Fruit fly (Drosophila melanogaster) whole organism, pupa: ENCODE results near the gene lectin-28C.

Experiments used
- CG10348 ChIP-seq: fragments of 200-800 bp; sonication (Bioruptor generic); IDR thresholded peaks from 2 replicates; pipeline ENCODE4 v1.3.6; 2022; ENCODE audit warnings: missing biosample characterization, missing genetic modification characterization
- CG12605 ChIP-seq: fragments of 200-800 bp; sonication (Bioruptor generic); IDR thresholded peaks from 2 replicates; pipeline ENCODE4 v1.3.6; 2022; ENCODE audit warnings: missing biosample characterization, missing genetic modification characterization
- CG13204 ChIP-seq: fragments of 200-800 bp; sonication (Bioruptor generic); optimal IDR thresholded peaks from 2 replicates; lab custom pipeline; 2018; ENCODE audit warnings: missing biosample characterization, mild to moderate bottlenecking, missing genetic modification characterization, moderate library complexity
- CG14655 ChIP-seq: fragments of 200-800 bp; sonication (Bioruptor generic); optimal IDR thresholded peaks from 3 replicates; lab custom pipeline; 2017; ENCODE audit warnings: mild to moderate bottlenecking, missing biosample characterization, missing genetic modification reagents, missing genetic modification characterization
- CG15710 ChIP-seq: fragments of 200-800 bp; sonication (Bioruptor generic); optimal IDR thresholded peaks from 2 replicates; lab custom pipeline; 2018; ENCODE audit warnings: missing biosample characterization, mild to moderate bottlenecking, missing genetic modification characterization, moderate library complexity
- CG17806 ChIP-seq: fragments of 200-800 bp; sonication (Bioruptor generic); optimal IDR thresholded peaks from 2 replicates; lab custom pipeline; 2018; ENCODE audit warnings: missing biosample characterization, mild to moderate bottlenecking, missing genetic modification characterization, moderate library complexity
- CG32121 ChIP-seq: fragments of 200-800 bp; sonication (Bioruptor generic); IDR thresholded peaks from 2 replicates; pipeline ENCODE4 v1.3.6; 2022; ENCODE audit warnings: missing biosample characterization, missing genetic modification characterization
- CG34367 ChIP-seq: fragments of 200-800 bp; sonication (Bioruptor generic); optimal IDR thresholded peaks from 2 replicates; lab custom pipeline; 2018; ENCODE audit warnings: missing biosample characterization, mild to moderate bottlenecking, missing genetic modification characterization
- CG4496 ChIP-seq: fragments of 200-800 bp; sonication (Bioruptor generic); IDR thresholded peaks from 3 replicates; pipeline ENCODE4 v1.3.6; 2022; ENCODE audit warnings: missing biosample characterization, missing genetic modification characterization
- CG8159 ChIP-seq: fragments of 200-800 bp; sonication (Bioruptor generic); optimal IDR thresholded peaks from 3 replicates; lab custom pipeline; 2018; ENCODE audit warnings: missing biosample characterization, mild to moderate bottlenecking, missing genetic modification characterization, moderate library complexity
- CG8301 ChIP-seq: fragments of 200-800 bp; sonication (Bioruptor generic); optimal IDR thresholded peaks from 2 replicates; lab custom pipeline; 2018; ENCODE audit warnings: missing biosample characterization, mild to moderate bottlenecking, missing genetic modification characterization
- CG9948 ChIP-seq: fragments of 200-800 bp; sonication (Bioruptor generic); optimal IDR thresholded peaks from 2 replicates; lab custom pipeline; 2018; ENCODE audit warnings: missing biosample characterization, mild to moderate bottlenecking, missing genetic modification characterization, moderate library complexity
- D1 ChIP-seq: fragments of 200-800 bp; sonication (Bioruptor generic); optimal IDR thresholded peaks from 2 replicates; lab custom pipeline; 2018; ENCODE audit warnings: missing biosample characterization, mild to moderate bottlenecking, missing genetic modification characterization, moderate library complexity
- EcR ChIP-seq: fragments of 200-800 bp; sonication (Bioruptor generic); optimal IDR thresholded peaks from 3 replicates; lab custom pipeline; 2019; ENCODE audit warnings: missing biosample characterization, missing genetic modification characterization, mild to moderate bottlenecking, moderate library complexity, missing genetic modification reagents
- Ets98B ChIP-seq: fragments of 200-800 bp; sonication (Bioruptor generic); IDR thresholded peaks from 2 replicates; pipeline ENCODE4 v1.3.6; 2022; ENCODE audit warnings: missing biosample characterization, missing genetic modification characterization
- Pif1A ChIP-seq: fragments of 200-800 bp; sonication (Bioruptor generic); optimal IDR thresholded peaks from 3 replicates; lab custom pipeline; 2016; ENCODE audit warnings: missing biosample characterization, missing genetic modification characterization
- Pif1B ChIP-seq: fragments of 200-800 bp; sonication (Bioruptor generic); optimal IDR thresholded peaks from 3 replicates; lab custom pipeline; 2016; ENCODE audit warnings: missing biosample characterization, missing genetic modification characterization
- Snoo ChIP-seq: fragments of 200-800 bp; sonication (Bioruptor generic); optimal IDR thresholded peaks from 3 replicates; lab custom pipeline; 2017; ENCODE audit warnings: missing biosample characterization, mild to moderate bottlenecking, missing genetic modification characterization, inconsistent platforms
- fd96Ca ChIP-seq: fragments of 200-800 bp; sonication (Bioruptor generic); IDR thresholded peaks from 3 replicates; pipeline ENCODE4 v1.3.6; 2022; ENCODE audit warnings: missing biosample characterization, missing genetic modification characterization
- gl ChIP-seq: fragments of 200-800 bp; sonication (Bioruptor generic); optimal IDR thresholded peaks from 2 replicates; lab custom pipeline; 2018; ENCODE audit warnings: missing biosample characterization, mild to moderate bottlenecking, missing genetic modification characterization
- rn ChIP-seq: fragments of 200-800 bp; sonication (Bioruptor generic); IDR thresholded peaks from 2 replicates; pipeline ENCODE4 v1.3.6; 2022; ENCODE audit warnings: missing biosample characterization, missing genetic modification characterization

Gene lectin-28C

DNA sequence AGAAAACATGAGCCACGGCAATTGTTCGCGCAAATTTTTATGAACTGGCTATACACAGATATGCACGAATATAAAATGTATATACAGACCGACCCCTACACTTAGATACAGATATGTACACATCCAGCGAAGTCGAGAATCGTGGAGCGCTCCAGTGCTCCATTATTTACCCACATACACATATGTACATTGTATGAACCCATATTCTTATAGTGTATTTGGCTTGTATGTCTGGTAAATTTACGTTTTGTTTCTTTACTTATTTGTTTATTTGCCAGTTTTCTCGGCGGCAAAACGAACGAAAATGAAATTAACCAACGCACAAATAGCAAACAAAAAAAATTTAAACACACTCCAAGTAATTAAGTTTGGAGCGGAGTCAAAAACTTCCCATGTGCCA, 43.5 kb upstream of the lectin-28C start:
- TF ChIP-seq Pif1B (GFP tag; lab: Kevin White, UChicago) (no peak), CG32121 (GFP tag; lab: Robert Waterston, UW) (0 out of 2 replicates have a peak, but pooled peaks have one; percentile 11), CG8301 (tag; lab: Kevin White, UChicago) (no peak), CG13204 (GFP tag; lab: Kevin White, UChicago) (no peak), EcR (peak; percentile 47), CG10348 (GFP tag; lab: Robert Waterston, UW) (no peak), CG34367 (tag; lab: Kevin White, UChicago) (no peak), CG12605 (GFP tag; lab: Robert Waterston, UW) (no peak), CG4496 (GFP tag; lab: Robert Waterston, UW) (no peak), D1 (tag; lab: Kevin White, UChicago) (no peak), fd96Ca (0 out of 3 replicates have a peak, but pooled peaks have one; percentile 14), CG8159 (tag; lab: Kevin White, UChicago) (no peak)

DNA sequence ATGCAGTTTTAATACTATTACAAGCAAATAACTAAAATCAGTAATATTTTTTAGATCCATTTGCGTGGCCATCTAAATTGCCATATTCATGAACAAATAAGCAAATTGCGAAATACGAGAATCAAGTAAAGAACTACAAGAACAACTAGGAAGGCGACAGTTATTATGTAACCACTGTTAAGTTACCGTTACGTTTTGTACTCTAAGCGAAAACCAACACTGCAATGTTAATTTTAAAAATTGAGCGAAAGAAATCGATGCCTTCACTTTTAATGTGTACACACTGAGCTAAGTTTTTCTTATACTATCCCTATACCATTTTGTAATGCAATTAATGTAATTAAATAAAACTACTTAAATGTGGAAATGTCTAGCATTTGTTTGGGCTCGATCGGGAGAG, 36.5 kb upstream of the lectin-28C start:
- TF ChIP-seq CG34367 (tag; lab: Kevin White, UChicago) (no peak), gl (no peak), CG8159 (tag; lab: Kevin White, UChicago) (no peak), CG15710 (tag; lab: Kevin White, UChicago) (no peak), CG14655 (no peak), EcR (no peak), CG12605 (GFP tag; lab: Robert Waterston, UW) (no peak), Pif1B (GFP tag; lab: Kevin White, UChicago) (no peak), CG10348 (GFP tag; lab: Robert Waterston, UW) (no peak), CG8301 (tag; lab: Kevin White, UChicago) (no peak), D1 (tag; lab: Kevin White, UChicago) (no peak), CG32121 (GFP tag; lab: Robert Waterston, UW) (no peak), CG4496 (GFP tag; lab: Robert Waterston, UW) (no peak), Snoo (no peak), Ets98B (GFP tag; lab: Robert Waterston, UW) (no peak), CG13204 (GFP tag; lab: Kevin White, UChicago) (no peak), fd96Ca (no peak), CG17806 (tag; lab: Kevin White, UChicago) (no peak)

DNA sequence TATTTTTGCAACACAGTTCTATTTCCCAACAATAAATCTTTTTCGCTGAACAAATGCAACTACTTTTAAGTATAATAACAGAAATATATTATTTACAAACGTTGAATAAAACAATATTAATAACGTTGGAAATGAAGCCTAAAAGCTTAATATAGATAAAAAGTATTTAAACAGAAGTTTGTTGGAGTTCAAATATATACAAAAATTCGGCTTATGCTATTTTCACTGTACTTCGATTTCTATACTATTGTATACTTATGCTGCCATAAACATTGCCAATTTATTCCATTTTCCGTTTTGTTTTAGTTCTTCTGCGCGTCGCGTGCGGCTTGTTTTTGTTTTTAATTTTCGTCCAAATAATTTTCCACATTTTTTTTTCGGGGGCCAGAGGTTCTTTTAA, 36.0 kb upstream of the lectin-28C start, which contains the start of gene CG7115:
CG7115 (plus strand) TSS at position 301 of the 400 bp plus-strand sequence.
- TF ChIP-seq CG13204 (GFP tag; lab: Kevin White, UChicago) (no peak), CG17806 (tag; lab: Kevin White, UChicago) (no peak), CG4496 (GFP tag; lab: Robert Waterston, UW) (no peak), fd96Ca (no peak), CG34367 (tag; lab: Kevin White, UChicago) (no peak), CG15710 (tag; lab: Kevin White, UChicago) (no peak), CG8301 (tag; lab: Kevin White, UChicago) (no peak), Ets98B (GFP tag; lab: Robert Waterston, UW) (no peak), CG14655 (no peak), CG10348 (GFP tag; lab: Robert Waterston, UW) (no peak)

DNA sequence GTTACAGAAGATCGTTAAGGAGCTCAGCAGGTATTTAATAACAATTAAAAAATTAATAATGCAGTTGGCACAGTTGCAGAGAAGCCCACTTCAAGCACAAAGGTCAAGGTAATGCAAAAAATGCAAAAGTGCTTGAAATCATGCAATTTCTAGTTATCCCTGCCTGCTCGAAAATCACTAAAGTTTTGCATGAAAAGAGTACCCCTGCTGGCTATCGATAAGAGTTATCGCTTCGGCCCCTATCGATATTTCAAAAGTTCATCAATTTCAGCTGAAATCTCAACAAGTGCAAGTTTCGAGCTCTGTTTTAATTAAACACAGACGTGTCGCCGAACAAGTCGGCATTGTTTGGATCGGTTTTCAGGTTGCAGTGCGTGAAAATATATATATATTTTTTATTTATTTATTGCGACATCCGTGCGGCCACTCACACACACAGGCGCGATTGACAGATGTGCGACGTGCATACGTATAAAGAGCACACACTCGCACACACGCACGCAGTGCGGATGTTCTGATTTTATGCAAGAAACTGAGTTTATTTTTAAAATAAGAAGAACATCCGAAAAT, 35.5 kb upstream of the lectin-28C start:
- TF ChIP-seq D1 (tag; lab: Kevin White, UChicago) (peak; percentile 39), Ets98B (GFP tag; lab: Robert Waterston, UW) (no peak), CG9948 (no peak), EcR (peak; percentile 60), CG10348 (GFP tag; lab: Robert Waterston, UW) (no peak), CG34367 (tag; lab: Kevin White, UChicago) (peak; percentile 17), CG12605 (GFP tag; lab: Robert Waterston, UW) (peak; percentile 29), CG8301 (tag; lab: Kevin White, UChicago) (no peak), Pif1B (GFP tag; lab: Kevin White, UChicago) (peak; percentile 66), CG32121 (GFP tag; lab: Robert Waterston, UW) (peak; percentile 33; the same call in 1 of the 2 replicates), CG15710 (tag; lab: Kevin White, UChicago) (peak; percentile 2), Snoo (peak; percentile 37), Pif1A (GFP tag; lab: Kevin White, UChicago) (no peak), rn (GFP tag; lab: Robert Waterston, UW) (no peak), fd96Ca (peak; percentile 70), CG8159 (tag; lab: Kevin White, UChicago) (peak; percentile 7), CG4496 (GFP tag; lab: Robert Waterston, UW) (peak; percentile 58; the same call in 2 of the 3 replicates)
- TF ChIP-seq, all 21 proteins: peak for 11

DNA sequence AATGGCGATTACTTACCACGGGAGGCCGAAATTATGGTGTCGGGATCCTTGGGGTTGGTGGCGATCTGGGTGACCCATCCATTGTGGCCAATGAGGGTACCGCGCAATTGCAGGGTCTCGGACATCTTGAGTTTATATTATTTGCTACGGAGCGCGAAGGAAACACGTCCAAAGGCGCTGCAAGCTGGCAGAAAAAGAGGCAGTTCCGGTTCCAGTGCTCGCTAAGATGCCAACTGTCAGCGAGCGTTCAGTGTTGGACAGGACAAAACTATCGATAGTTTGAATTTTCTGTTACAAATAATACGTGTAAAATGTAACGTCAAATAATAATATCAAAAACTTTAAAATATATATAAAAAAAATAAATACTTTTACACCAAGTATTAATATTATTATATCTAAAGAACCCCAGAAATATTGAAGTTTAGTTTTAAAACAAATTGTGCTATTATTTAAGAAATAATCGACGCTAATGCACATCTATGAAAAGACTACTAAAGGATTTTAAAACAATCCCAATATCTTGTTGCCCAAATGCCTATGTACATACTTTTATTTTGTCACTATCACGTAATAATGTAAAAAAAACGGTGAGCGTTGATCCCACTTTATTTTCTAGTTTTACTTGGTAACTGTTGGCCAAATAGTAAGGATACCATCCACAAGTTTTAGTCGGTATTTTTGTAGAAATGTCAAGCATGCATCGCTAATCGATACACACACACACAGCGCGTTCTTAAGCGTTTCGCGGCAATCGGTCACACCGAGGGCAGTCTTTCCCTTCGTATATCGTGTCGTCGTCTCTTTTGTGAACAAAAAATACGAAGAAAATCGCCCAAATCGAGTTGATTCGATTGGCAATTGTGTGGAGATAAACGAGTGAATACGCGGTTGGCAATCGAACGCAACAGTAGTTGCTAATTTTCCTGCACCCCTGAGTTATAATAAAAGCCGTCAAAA, 29.6 kb upstream of the lectin-28C start, which contains the start of the genes Rack1 and mts:
Rack1 (minus strand) TSS at position 271 of the 960 bp plus-strand sequence.
mts (plus strand) TSS at position 606 of the 960 bp plus-strand sequence.
- peak; percentile 54 for TF ChIP-seq CG15710 (tag; lab: Kevin White, UChicago)
- TF ChIP-seq CG14655 = no peak
- no peak for TF ChIP-seq CG13204 (GFP tag; lab: Kevin White, UChicago)
- TF ChIP-seq fd96Ca = peak; percentile 41; the same call in 1 of the 3 replicates
- peak; percentile 43 for TF ChIP-seq CG8301 (tag; lab: Kevin White, UChicago)
- TF ChIP-seq CG32121 (GFP tag; lab: Robert Waterston, UW) = peak; percentile 34; the same call in 1 of the 2 replicates
- peak; percentile 43 for TF ChIP-seq Pif1B (GFP tag; lab: Kevin White, UChicago)
- peak; percentile 77 for TF ChIP-seq CG12605 (GFP tag; lab: Robert Waterston, UW)
- TF ChIP-seq rn (GFP tag; lab: Robert Waterston, UW) = peak; percentile 43
- TF ChIP-seq Ets98B (GFP tag; lab: Robert Waterston, UW) = peak; percentile 63
- peak; percentile 58 for TF ChIP-seq CG8159 (tag; lab: Kevin White, UChicago)
- TF ChIP-seq CG4496 (GFP tag; lab: Robert Waterston, UW) = peak; percentile 88
- TF ChIP-seq CG34367 (tag; lab: Kevin White, UChicago) = peak; percentile 65
- no peak for TF ChIP-seq CG10348 (GFP tag; lab: Robert Waterston, UW)
- peak; percentile 69 for TF ChIP-seq Pif1A (GFP tag; lab: Kevin White, UChicago)
- no peak for TF ChIP-seq D1 (tag; lab: Kevin White, UChicago)
- peak; percentile 25 for TF ChIP-seq CG17806 (tag; lab: Kevin White, UChicago)
- TF ChIP-seq Snoo = peak; percentile 86
- no peak for TF ChIP-seq EcR
- TF ChIP-seq CG9948 = peak; percentile 20
- peak; percentile 42 for TF ChIP-seq gl
